Worm (Caenorhabditis elegans) whole organism, L4 larva: ENCODE results near the gene F40G9.9.
A peak's percentile ranks its signal among the peaks of the same experiment; 100 is the strongest.

Experiments used
- D1046.2 ChIP-seq: fragments of 200-800 bp; sonication (Bioruptor generic); IDR thresholded peaks from 2 replicates; pipeline ENCODE4 v1.3.6; 2022; ENCODE audit warnings: missing genetic modification characterization, missing compliant biosample characterization
- F49E8.2 ChIP-seq: sonication (generic microtip); optimal IDR thresholded peaks from 2 replicates; lab custom pipeline; 2016; ENCODE audit warnings: missing compliant biosample characterization, mild to moderate bottlenecking, missing genetic modification characterization, borderline replicate concordance
- T26A8.4 ChIP-seq: fragments of 200-800 bp; sonication (Bioruptor generic); IDR thresholded peaks from 2 replicates; pipeline ENCODE4 v1.3.6; 2022; ENCODE audit warnings: missing genetic modification characterization, missing compliant biosample characterization
- Y48G9A.11 ChIP-seq: fragments of 200-800 bp; sonication (Bioruptor generic); IDR thresholded peaks from 2 replicates; pipeline ENCODE4 v1.3.6; 2022; ENCODE audit warnings: missing genetic modification reagents, missing genetic modification characterization, missing compliant biosample characterization
- ama-1 ChIP-seq: fragments of 150-350 bp; optimal IDR thresholded peaks from 2 replicates; lab custom pipeline; 2014; ENCODE audit warnings: inconsistent platforms, mixed read lengths
- ceh-20 ChIP-seq: fragments of 200-800 bp; sonication (Bioruptor generic); IDR thresholded peaks from 2 replicates; pipeline ENCODE4 v1.3.6; 2022; ENCODE audit warnings: missing genetic modification reagents, missing genetic modification characterization, missing compliant biosample characterization
- ceh-44 ChIP-seq: fragments of 200-800 bp; sonication (Bioruptor generic); IDR thresholded peaks from 2 replicates; pipeline ENCODE4 v1.3.6; 2022; ENCODE audit warnings: missing genetic modification reagents, missing genetic modification characterization, missing compliant biosample characterization
- ceh-62 ChIP-seq: sonication (generic microtip); optimal IDR thresholded peaks from 2 replicates; lab custom pipeline; 2017; ENCODE audit warnings: missing biosample characterization, missing genetic modification characterization
- ceh-82 ChIP-seq: sonication (generic microtip); optimal IDR thresholded peaks from 2 replicates; lab custom pipeline; 2017; ENCODE audit warnings: missing biosample characterization, missing genetic modification characterization
- daf-16 ChIP-seq, 3 experiments: sonication (generic microtip); optimal IDR thresholded peaks; 2 replicates each; lab custom pipeline; 2016 to 2017; ENCODE audit warnings: missing genetic modification characterization in 3 of 3, missing genetic modification reagents in 3 of 3, mild to moderate bottlenecking in 2 of 3, missing compliant biosample characterization in 2 of 3, missing biosample characterization in 1 of 3, moderate library complexity in 1 of 3
- dmd-8 ChIP-seq: fragments of 200-800 bp; sonication (Bioruptor generic); IDR thresholded peaks from 2 replicates; pipeline ENCODE4 v1.3.6; 2022; ENCODE audit warnings: missing genetic modification characterization, missing compliant biosample characterization
- dmd-9 ChIP-seq: fragments of 200-800 bp; sonication (Bioruptor generic); IDR thresholded peaks from 2 replicates; pipeline ENCODE4 v1.3.6; 2022; ENCODE audit warnings: missing genetic modification reagents, missing genetic modification characterization, missing compliant biosample characterization
- duxl-1 ChIP-seq: sonication (generic microtip); optimal IDR thresholded peaks from 2 replicates; lab custom pipeline; 2016; ENCODE audit warnings: mild to moderate bottlenecking, missing genetic modification characterization, moderate library complexity, missing compliant biosample characterization; ENCODE audit not compliant: poor library complexity
- dve-1 ChIP-seq: sonication (generic microtip); optimal IDR thresholded peaks from 2 replicates; lab custom pipeline; 2017; ENCODE audit warnings: antibody characterized with exemption, mild to moderate bottlenecking, missing genetic modification characterization, missing compliant biosample characterization; ENCODE audit not compliant: insufficient read depth
- fkh-10 ChIP-seq: fragments of 150-350 bp; optimal IDR thresholded peaks from 2 replicates; lab custom pipeline; 2014; ENCODE audit warnings: missing biosample characterization, missing genetic modification reagents, missing genetic modification characterization
- hif-1 ChIP-seq, 2 experiments: sonication (generic microtip); optimal IDR thresholded peaks; 2 replicates each; lab custom pipeline; 2016 to 2017; ENCODE audit warnings: missing compliant biosample characterization in 2 of 2, missing genetic modification characterization in 2 of 2, missing genetic modification reagents in 2 of 2, missing genotype in 2 of 2, mild to moderate bottlenecking in 1 of 2
- hlh-11 ChIP-seq: fragments of 200-800 bp; sonication (Bioruptor generic); optimal IDR thresholded peaks from 2 replicates; lab custom pipeline; 2018; ENCODE audit warnings: mild to moderate bottlenecking, missing genetic modification characterization, missing compliant biosample characterization
- hlh-30 ChIP-seq: sonication (generic microtip); optimal IDR thresholded peaks from 2 replicates; lab custom pipeline; 2017; ENCODE audit warnings: antibody characterized with exemption, mild to moderate bottlenecking, missing genetic modification characterization, missing compliant biosample characterization; ENCODE audit not compliant: insufficient read depth
- lin-13 ChIP-seq: fragments of 150-350 bp; optimal IDR thresholded peaks from 2 replicates; lab custom pipeline; 2014; ENCODE audit warnings: missing biosample characterization, missing genetic modification reagents, missing genetic modification characterization
- lin-29 ChIP-seq: fragments of 200-800 bp; sonication (Bioruptor generic); IDR thresholded peaks from 2 replicates; pipeline ENCODE4 v1.3.6; 2022; ENCODE audit warnings: missing genetic modification reagents, missing genetic modification characterization, missing compliant biosample characterization
- lir-3 ChIP-seq: sonication (generic microtip); optimal IDR thresholded peaks from 2 replicates; lab custom pipeline; 2016; ENCODE audit warnings: mild to moderate bottlenecking, missing genetic modification characterization, missing compliant biosample characterization
- mdl-1 ChIP-seq, 2 experiments: fragments of 150-350 bp in 1 of 2; sonication (generic microtip) in 1 of 2; optimal IDR thresholded peaks; 2 replicates each; lab custom pipeline; 2014 to 2017; ENCODE audit warnings: missing biosample characterization in 2 of 2, missing genetic modification characterization in 2 of 2
- mes-2 ChIP-seq: sonication (generic microtip); optimal IDR thresholded peaks from 2 replicates; lab custom pipeline; 2016; ENCODE audit warnings: missing genotype, mild to moderate bottlenecking, missing genetic modification characterization, missing compliant biosample characterization; ENCODE audit not compliant: poor library complexity, severe bottlenecking
- nhr-102 ChIP-seq: sonication (generic microtip); optimal IDR thresholded peaks from 2 replicates; lab custom pipeline; 2016; ENCODE audit warnings: mild to moderate bottlenecking, missing genetic modification characterization, moderate library complexity, missing compliant biosample characterization
- nhr-11 ChIP-seq: fragments of 150-350 bp; optimal IDR thresholded peaks from 2 replicates; lab custom pipeline; 2014; ENCODE audit warnings: missing biosample characterization, missing genetic modification characterization
- nhr-237 ChIP-seq: sonication (generic microtip); optimal IDR thresholded peaks from 2 replicates; lab custom pipeline; 2017; ENCODE audit warnings: missing biosample characterization, missing genetic modification characterization
- nhr-76 ChIP-seq: fragments of 150-350 bp; optimal IDR thresholded peaks from 2 replicates; lab custom pipeline; 2014; ENCODE audit warnings: missing biosample characterization, missing genetic modification characterization
- nhr-77 ChIP-seq: fragments of 150-350 bp; optimal IDR thresholded peaks from 2 replicates; lab custom pipeline; 2014; ENCODE audit warnings: missing biosample characterization, missing genetic modification characterization
- pha-4 ChIP-seq, 2 experiments: fragments of 150-350 bp in 1 of 2; fragments of 200-800 bp in 1 of 2; sonication (Bioruptor generic) in 1 of 2; IDR thresholded peaks in 1 of 2; optimal IDR thresholded peaks in 1 of 2; 2 replicates each; pipeline versions ENCODE4 v1.3.6 to Lab custom; 2014 to 2022; ENCODE audit warnings: missing genetic modification characterization in 2 of 2, missing genetic modification reagents in 2 of 2, missing biosample characterization in 1 of 2, missing compliant biosample characterization in 1 of 2
- unc-62 ChIP-seq, 3 experiments: fragments of 150-350 bp in 1 of 3; sonication (generic microtip); optimal IDR thresholded peaks in 2 of 3; peaks in 1 of 3; 1 replicate in 1 of 3; 2 replicates in 2 of 3; lab custom pipeline; 2014 to 2017; ENCODE audit warnings: missing biosample characterization in 3 of 3, missing genetic modification characterization in 3 of 3, missing genetic modification reagents in 3 of 3, missing genotype in 1 of 3
- vab-7 ChIP-seq: fragments of 200-800 bp; sonication (Bioruptor generic); IDR thresholded peaks from 2 replicates; pipeline ENCODE4 v1.3.6; 2022; ENCODE audit warnings: missing genetic modification reagents, missing genetic modification characterization, missing compliant biosample characterization
- zag-1 ChIP-seq: fragments of 150-350 bp; optimal IDR thresholded peaks from 2 replicates; lab custom pipeline; 2014; ENCODE audit warnings: missing biosample characterization, missing genetic modification characterization
- zfp-2 ChIP-seq: sonication (generic microtip); optimal IDR thresholded peaks from 2 replicates; lab custom pipeline; 2016; ENCODE audit warnings: mild to moderate bottlenecking, missing genetic modification characterization, missing compliant biosample characterization
- ztf-11 ChIP-seq: fragments of 150-350 bp; optimal IDR thresholded peaks from 2 replicates; lab custom pipeline; 2014; ENCODE audit warnings: missing biosample characterization, missing genetic modification characterization
- ztf-7 ChIP-seq: fragments of 150-350 bp; optimal IDR thresholded peaks from 2 replicates; lab custom pipeline; 2014; ENCODE audit warnings: missing biosample characterization, missing genetic modification characterization

F40G9.9 gene

DNA sequence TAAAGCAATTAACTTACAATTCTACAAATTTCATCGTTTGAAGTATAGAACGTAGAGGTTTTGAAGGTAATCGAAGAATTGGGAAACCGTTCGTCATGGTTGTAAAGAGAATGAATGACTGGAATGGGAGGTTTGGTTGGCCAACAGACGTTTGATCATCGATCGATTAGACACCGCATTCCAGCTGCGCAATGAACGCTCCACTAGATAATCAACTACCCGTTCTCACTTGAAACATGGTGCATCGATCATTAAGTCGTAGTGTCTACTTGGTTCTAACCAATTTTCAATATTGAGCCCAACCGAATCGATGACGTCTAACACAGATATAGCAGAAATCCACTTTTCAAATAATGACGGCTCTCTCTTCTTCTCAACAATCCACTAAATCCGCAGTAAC is 28.4 kb downstream of the F40G9.9 start, which contains the start of gene fbxb-82:
fbxb-82 (minus strand) TSS at position 101 of the 400 bp plus-strand sequence.
- TF ChIP-seq ceh-62 (tag; lab: Kevin White, UChicago) (no peak), mdl-1 (tag; optimal IDR thresholded peaks at IDR 0.05; lab: Kevin White, UChicago) (no peak), dmd-8 (no peak), ceh-20 (GFP tag; lab: Robert Waterston, UW) (no peak), dve-1 (no peak), zfp-2 (tag; lab: Kevin White, UChicago) (no peak), F49E8.2 (no peak), nhr-237 (tag; lab: Kevin White, UChicago) (no peak), pha-4 (GFP tag; IDR thresholded peaks at IDR 0.05; lab: Robert Waterston, UW) (no peak), pha-4 (tag; optimal IDR thresholded peaks at IDR 0.05; lab: Kevin White, UChicago) (no peak), duxl-1 (tag; lab: Kevin White, UChicago) (no peak), ama-1 (no peak), lin-29 (no peak), vab-7 (GFP tag; lab: Robert Waterston, UW) (no peak), ceh-82 (no peak), ztf-7 (tag; lab: Kevin White, UChicago) (no peak), mes-2 (tag; lab: Kevin White, UChicago) (no peak), lin-13 (GFP tag; lab: Kevin White, UChicago) (no peak), dmd-9 (GFP tag; lab: Robert Waterston, UW) (no peak), nhr-77 (tag; lab: Kevin White, UChicago) (no peak)

DNA sequence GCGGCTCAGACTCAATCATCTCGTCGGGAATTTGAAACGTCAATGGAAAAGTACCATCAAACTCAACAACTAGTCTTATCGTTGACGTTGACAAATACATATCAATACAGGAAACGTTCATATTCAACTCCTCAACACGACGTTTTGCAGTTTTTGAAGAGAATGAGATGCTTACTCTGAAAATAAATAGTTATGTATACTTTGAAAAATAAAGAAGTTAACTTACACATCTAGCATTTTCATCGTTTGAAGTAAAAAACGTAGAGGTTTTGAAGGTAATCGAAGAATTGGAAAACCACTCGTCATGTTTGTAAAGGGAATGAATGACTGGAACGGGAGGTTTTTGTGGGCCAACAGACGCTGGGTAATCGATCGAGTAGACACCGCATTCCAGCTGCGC is 30.6 kb downstream of the F40G9.9 start, which contains the start of gene fbxb-81:
fbxb-81 (minus strand) TSS at position 314 of the 400 bp plus-strand sequence.
- no peak for TF ChIP-seq Y48G9A.11
- peak in 1 of 2 experiments; percentile 94 for TF ChIP-seq unc-62 (GFP tag; optimal IDR thresholded peaks at IDR 0.05 in 1 of 2; lab: Kevin White, UChicago)
- TF ChIP-seq unc-62 (tag; optimal IDR thresholded peaks at IDR 0.05; lab: Kevin White, UChicago), result no peak
- TF ChIP-seq lir-3, result no peak
- TF ChIP-seq, all 104 proteins: peak for 1

DNA sequence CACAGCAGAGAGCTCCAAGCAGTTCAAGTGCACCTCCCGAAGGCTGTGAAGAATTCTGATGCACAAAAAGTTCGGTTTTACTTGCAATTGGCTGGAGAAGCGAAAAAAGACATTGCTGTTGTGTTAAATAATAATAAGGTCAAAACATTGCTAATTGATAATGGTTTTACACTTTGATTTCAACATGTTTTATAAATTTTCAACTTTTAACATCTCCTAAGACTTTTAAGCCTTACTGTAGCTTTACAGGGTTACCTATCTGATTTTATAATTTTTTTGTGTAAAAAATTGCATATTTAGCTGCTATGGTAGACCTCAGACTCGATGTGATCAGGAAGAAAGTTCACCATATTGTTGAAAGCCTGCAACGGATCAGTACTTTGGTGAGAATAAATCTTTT is 37.3 kb downstream of the F40G9.9 start, which contains the start of gene pals-25:
pals-25 (plus strand) TSS at position 301 of the 400 bp plus-strand sequence.
- TF ChIP-seq Y48G9A.11 (no peak), dmd-8 (no peak), ceh-44 (GFP tag; lab: Robert Waterston, UW) (no peak), hlh-30 (tag; lab: Kevin White, UChicago) (no peak), ztf-11 (tag; lab: Kevin White, UChicago) (no peak), ceh-20 (GFP tag; lab: Robert Waterston, UW) (no peak), nhr-11 (tag; lab: Kevin White, UChicago) (no peak), hlh-11 (tag; lab: Kevin White, UChicago) (no peak), nhr-77 (tag; lab: Kevin White, UChicago) (no peak), D1046.2 (no peak), fkh-10 (GFP tag; lab: Kevin White, UChicago) (no peak), nhr-102 (tag; lab: Kevin White, UChicago) (no peak), nhr-76 (no peak), daf-16 (GFP tag; optimal IDR thresholded peaks at IDR 0.05; lab: Kevin White, UChicago) (no peak), daf-16 (tag; optimal IDR thresholded peaks at IDR 0.05; lab: Kevin White, UChicago) (no peak), T26A8.4 (GFP tag; lab: Robert Waterston, UW) (no peak), vab-7 (GFP tag; lab: Robert Waterston, UW) (no peak), hif-1 (tag; optimal IDR thresholded peaks at IDR 0.05; lab: Kevin White, UChicago) (no peak), pha-4 (GFP tag; IDR thresholded peaks at IDR 0.05; lab: Robert Waterston, UW) (no peak), pha-4 (tag; optimal IDR thresholded peaks at IDR 0.05; lab: Kevin White, UChicago) (no peak), zag-1 (tag; lab: Kevin White, UChicago) (no peak), ztf-7 (tag; lab: Kevin White, UChicago) (no peak)
